Worm (Caenorhabditis elegans): ENCODE measurements around the gene fbxc-58.

- TF ChIP-seq blmp-1 (tag; optimal IDR thresholded peaks at IDR 0.05; ENCODE audit: insufficient read depth), result no peak
- TF ChIP-seq elt-1 (tag; optimal IDR thresholded peaks at IDR 0.05), result no peak
- TF ChIP-seq lin-13 (GFP tag; optimal IDR thresholded peaks at IDR 0.05), result no peak
- TF ChIP-seq ceh-16 (tag; optimal IDR thresholded peaks at IDR 0.05), result no peak
- no peak for TF ChIP-seq aly-2 (tag; optimal IDR thresholded peaks at IDR 0.05)
- TF ChIP-seq nhr-12 (tag; optimal IDR thresholded peaks at IDR 0.05), result no peak
- no peak for TF ChIP-seq dmd-4 (tag; optimal IDR thresholded peaks at IDR 0.05)
- no peak for TF ChIP-seq mdl-1 (tag; optimal IDR thresholded peaks at IDR 0.05)
- no peak for TF ChIP-seq nhr-237 (tag; optimal IDR thresholded peaks at IDR 0.05)
Observed at ce11 chrIV:9422408-9422807, 51.1 kb downstream of the fbxc-58 start, which contains the start of gene F56D5.9.

Data from whole organism, L2 larva.